Fruit fly (Drosophila melanogaster) whole organism, pupa: ENCODE measurements around the gene miple2.

ENCODE experiments used
- CG10348 ChIP-seq: fragments of 200-800 bp; sonication (Bioruptor generic); IDR thresholded peaks from 2 replicates; pipeline ENCODE4 v1.3.6; 2022; ENCODE audit warnings: missing biosample characterization, missing genetic modification characterization
- CG14655 ChIP-seq: fragments of 200-800 bp; sonication (Bioruptor generic); optimal IDR thresholded peaks from 3 replicates; lab custom pipeline; 2017; ENCODE audit warnings: mild to moderate bottlenecking, missing biosample characterization, missing genetic modification reagents, missing genetic modification characterization
- CG8159 ChIP-seq: fragments of 200-800 bp; sonication (Bioruptor generic); optimal IDR thresholded peaks from 3 replicates; lab custom pipeline; 2018; ENCODE audit warnings: missing biosample characterization, mild to moderate bottlenecking, missing genetic modification characterization, moderate library complexity
- CG8301 ChIP-seq: fragments of 200-800 bp; sonication (Bioruptor generic); optimal IDR thresholded peaks from 2 replicates; lab custom pipeline; 2018; ENCODE audit warnings: missing biosample characterization, mild to moderate bottlenecking, missing genetic modification characterization
- EcR ChIP-seq: fragments of 200-800 bp; sonication (Bioruptor generic); optimal IDR thresholded peaks from 3 replicates; lab custom pipeline; 2019; ENCODE audit warnings: missing biosample characterization, missing genetic modification characterization, mild to moderate bottlenecking, moderate library complexity, missing genetic modification reagents
- Ets98B ChIP-seq: fragments of 200-800 bp; sonication (Bioruptor generic); IDR thresholded peaks from 2 replicates; pipeline ENCODE4 v1.3.6; 2022; ENCODE audit warnings: missing biosample characterization, missing genetic modification characterization
- Pif1A ChIP-seq: fragments of 200-800 bp; sonication (Bioruptor generic); optimal IDR thresholded peaks from 3 replicates; lab custom pipeline; 2016; ENCODE audit warnings: missing biosample characterization, missing genetic modification characterization
- Pif1B ChIP-seq: fragments of 200-800 bp; sonication (Bioruptor generic); optimal IDR thresholded peaks from 3 replicates; lab custom pipeline; 2016; ENCODE audit warnings: missing biosample characterization, missing genetic modification characterization
- fd96Ca ChIP-seq: fragments of 200-800 bp; sonication (Bioruptor generic); IDR thresholded peaks from 3 replicates; pipeline ENCODE4 v1.3.6; 2022; ENCODE audit warnings: missing biosample characterization, missing genetic modification characterization
- rn ChIP-seq: fragments of 200-800 bp; sonication (Bioruptor generic); IDR thresholded peaks from 2 replicates; pipeline ENCODE4 v1.3.6; 2022; ENCODE audit warnings: missing biosample characterization, missing genetic modification characterization

dm6 chr3L:312323-312722 is 41.3 kb downstream of the miple2 start:
- TF ChIP-seq CG8301 (tag; lab: Kevin White, UChicago) (no peak), CG14655 (no peak), rn (GFP tag; lab: Robert Waterston, UW) (no peak), Pif1B (GFP tag; lab: Kevin White, UChicago) (no peak), CG10348 (no peak), Ets98B (GFP tag; lab: Robert Waterston, UW) (no peak), Pif1A (GFP tag; lab: Kevin White, UChicago) (no peak), CG8159 (no peak), fd96Ca (GFP tag; lab: Robert Waterston, UW) (no peak), EcR (GFP tag; lab: Kevin White, UChicago) (no peak)
